Fruit fly (Drosophila melanogaster): ENCODE results near the gene CG31522.

dm6 chr3R:4400497-4400833, 62.2 kb downstream of the CG31522 start, which contains the start of gene CG14647:
- TF ChIP-seq Pif1B (GFP tag; optimal IDR thresholded peaks at IDR 0.05) = no peak
- no peak for TF ChIP-seq fd96Ca (GFP tag; IDR thresholded peaks at IDR 0.05)
- no peak for TF ChIP-seq Snoo (tag; optimal IDR thresholded peaks at IDR 0.05)
- TF ChIP-seq D1 (tag; optimal IDR thresholded peaks at IDR 0.05) = no peak
